Fruit fly (Drosophila melanogaster) whole organism, prepupa: ENCODE results near the gene Mnn1.

Experiments used
- Eip78C ChIP-seq: fragments of 200-800 bp; sonication (Bioruptor generic); peaks from one replicate; lab custom pipeline; 2016; ENCODE audit warnings: missing biosample characterization, missing genetic modification characterization
- Eip93F ChIP-seq: fragments of 200-800 bp; sonication (Bioruptor generic); optimal IDR thresholded peaks from 2 replicates; lab custom pipeline; 2016; ENCODE audit warnings: missing biosample characterization, mild to moderate bottlenecking, missing genetic modification characterization

- TF ChIP-seq Eip78C (GFP tag; lab: Kevin White, UChicago): no peak
- TF ChIP-seq Eip93F: no peak
These were observed 29.8 kb upstream of the Mnn1 start for dm6 chr2L:7026308-7026707.
